Fruit fly (Drosophila melanogaster) whole organism, embryonic: ENCODE data around the gene UQCR-C2.

ENCODE experiments used
- BEAF-32 ChIP-seq: fragments of 200-800 bp; sonication (Bioruptor generic); optimal IDR thresholded peaks from 3 replicates; lab custom pipeline; 2017; ENCODE audit warnings: missing biosample characterization, missing genetic modification characterization, mild to moderate bottlenecking, moderate library complexity, missing genetic modification reagents
- CG10267 ChIP-seq: fragments of 200-800 bp; sonication (Bioruptor generic); optimal IDR thresholded peaks from 2 replicates; lab custom pipeline; 2018; ENCODE audit warnings: missing biosample characterization, mild to moderate bottlenecking, missing genetic modification characterization, moderate library complexity
- CG10979 ChIP-seq: fragments of 200-800 bp; sonication (Bioruptor generic); optimal IDR thresholded peaks from 2 replicates; lab custom pipeline; 2018; ENCODE audit warnings: missing biosample characterization, mild to moderate bottlenecking, missing genetic modification characterization, moderate library complexity
- CG11723 ChIP-seq: fragments of 200-800 bp; sonication (Bioruptor generic); optimal IDR thresholded peaks from 2 replicates; lab custom pipeline; 2017; ENCODE audit warnings: missing biosample characterization, mild to moderate bottlenecking, missing genetic modification characterization
- CG12236 ChIP-seq: fragments of 200-800 bp; sonication (Bioruptor generic); optimal IDR thresholded peaks from 2 replicates; lab custom pipeline; 2016; ENCODE audit warnings: missing biosample characterization, missing genetic modification characterization
- CG13424 ChIP-seq: fragments of 200-800 bp; sonication (Bioruptor generic); optimal IDR thresholded peaks from 2 replicates; lab custom pipeline; 2019; ENCODE audit warnings: missing biosample characterization, mild to moderate bottlenecking, missing genetic modification characterization, moderate library complexity
- CG14710 ChIP-seq: fragments of 200-800 bp; sonication (Bioruptor generic); optimal IDR thresholded peaks from 3 replicates; lab custom pipeline; 2019; ENCODE audit warnings: missing biosample characterization, mild to moderate bottlenecking, missing genetic modification characterization, moderate library complexity
- CG15011 ChIP-seq: fragments of 200-800 bp; sonication (Bioruptor generic); optimal IDR thresholded peaks from 3 replicates; lab custom pipeline; 2018; ENCODE audit warnings: missing biosample characterization, mild to moderate bottlenecking, missing genetic modification characterization
- CG16813 ChIP-seq: fragments of 200-800 bp; sonication (Bioruptor generic); IDR thresholded peaks from 3 replicates; pipeline ENCODE4 v1.3.6; 2022; ENCODE audit warnings: missing biosample characterization, missing genetic modification characterization; ENCODE audit not compliant: partially characterized antibody
- CG16863 ChIP-seq: fragments of 200-800 bp; sonication (Bioruptor generic); optimal IDR thresholded peaks from 3 replicates; lab custom pipeline; 2016; ENCODE audit warnings: missing biosample characterization, missing genetic modification characterization
- CG17568 ChIP-seq: fragments of 200-800 bp; sonication (Bioruptor generic); optimal IDR thresholded peaks from 2 replicates; lab custom pipeline; 2018; ENCODE audit warnings: missing biosample characterization, mild to moderate bottlenecking, missing genetic modification characterization, moderate library complexity
- CG2116 ChIP-seq: fragments of 200-800 bp; sonication (Bioruptor generic); optimal IDR thresholded peaks from 3 replicates; lab custom pipeline; 2018; ENCODE audit warnings: missing biosample characterization, mild to moderate bottlenecking, missing genetic modification characterization
- CG2199 ChIP-seq: fragments of 200-800 bp; sonication (Bioruptor generic); IDR thresholded peaks from 3 replicates; pipeline ENCODE4 v1.3.6; 2022; ENCODE audit warnings: missing biosample characterization, missing genetic modification characterization
- CG32767 ChIP-seq: fragments of 200-800 bp; sonication (Bioruptor generic); IDR thresholded peaks from 2 replicates; pipeline ENCODE4 v1.3.6; 2022; ENCODE audit warnings: missing biosample characterization, missing genetic modification characterization
- CG32772 ChIP-seq: fragments of 200-800 bp; sonication (Bioruptor generic); IDR thresholded peaks from 2 replicates; pipeline ENCODE4 v1.3.6; 2022; ENCODE audit warnings: missing biosample characterization, missing genetic modification characterization
- HmgD ChIP-seq: fragments of 200-800 bp; sonication (Bioruptor generic); optimal IDR thresholded peaks from 3 replicates; lab custom pipeline; 2016; ENCODE audit warnings: missing biosample characterization, missing genetic modification characterization
- Jarid2 ChIP-seq: fragments of 200-800 bp; sonication (Bioruptor generic); optimal IDR thresholded peaks from 3 replicates; lab custom pipeline; 2017; ENCODE audit warnings: mild to moderate bottlenecking, missing biosample characterization, missing genetic modification reagents, missing genetic modification characterization
- Max ChIP-seq: fragments of 200-800 bp; sonication (Bioruptor generic); optimal IDR thresholded peaks from 2 replicates; lab custom pipeline; 2016; ENCODE audit warnings: missing biosample characterization, mild to moderate bottlenecking, missing genetic modification characterization
- Mes4 ChIP-seq: fragments of 200-800 bp; sonication (Bioruptor generic); optimal IDR thresholded peaks from 2 replicates; lab custom pipeline; 2016; ENCODE audit warnings: missing biosample characterization, missing genetic modification characterization
- Myb ChIP-seq: fragments of 200-800 bp; sonication (Bioruptor generic); optimal IDR thresholded peaks from 2 replicates; lab custom pipeline; 2016; ENCODE audit warnings: missing biosample characterization, missing genetic modification characterization
- NC2α ChIP-seq: fragments of 200-800 bp; sonication (Bioruptor generic); optimal IDR thresholded peaks from 2 replicates; lab custom pipeline; 2016; ENCODE audit warnings: missing biosample characterization, missing genetic modification characterization
- Scr ChIP-seq: fragments of 200-800 bp; sonication (Bioruptor generic); IDR thresholded peaks from 2 replicates; pipeline ENCODE4 v1.3.6; 2022; ENCODE audit warnings: missing biosample characterization, missing genetic modification characterization; ENCODE audit not compliant: partially characterized antibody
- Sry-δ ChIP-seq: fragments of 200-800 bp; sonication (Bioruptor generic); optimal IDR thresholded peaks from 2 replicates; lab custom pipeline; 2016; ENCODE audit warnings: missing biosample characterization, missing genetic modification characterization
- Xbp1 ChIP-seq: fragments of 200-800 bp; sonication (Bioruptor generic); optimal IDR thresholded peaks from 3 replicates; lab custom pipeline; 2016; ENCODE audit warnings: missing biosample characterization, mild to moderate bottlenecking, missing genetic modification characterization
- Xrp1 ChIP-seq: fragments of 200-800 bp; sonication (Bioruptor generic); IDR thresholded peaks from 2 replicates; pipeline ENCODE4 v1.3.6; 2022; ENCODE audit warnings: missing biosample characterization, missing genetic modification characterization
- amos ChIP-seq: fragments of 200-800 bp; sonication (Bioruptor generic); IDR thresholded peaks from 2 replicates; pipeline ENCODE4 v1.3.6; 2022; ENCODE audit warnings: missing biosample characterization, missing genetic modification characterization; ENCODE audit not compliant: partially characterized antibody
- ap ChIP-seq: fragments of 200-800 bp; sonication (Bioruptor generic); IDR thresholded peaks from 2 replicates; pipeline ENCODE4 v1.3.6; 2022; ENCODE audit warnings: missing biosample characterization, missing genetic modification characterization
- cwo ChIP-seq: fragments of 200-800 bp; sonication (Bioruptor generic); optimal IDR thresholded peaks from 3 replicates; lab custom pipeline; 2017; ENCODE audit warnings: missing biosample characterization, missing genetic modification characterization, mild to moderate bottlenecking, moderate library complexity, missing genetic modification reagents
- en ChIP-seq: fragments of 200-800 bp; sonication (Bioruptor generic); optimal IDR thresholded peaks from 2 replicates; lab custom pipeline; 2016; ENCODE audit warnings: missing biosample characterization, missing genetic modification characterization
- ind ChIP-seq: fragments of 200-800 bp; sonication (Bioruptor generic); optimal IDR thresholded peaks from 3 replicates; lab custom pipeline; 2016; ENCODE audit warnings: missing biosample characterization, missing genetic modification characterization
- jigr1 ChIP-seq: fragments of 200-800 bp; sonication (Bioruptor generic); IDR thresholded peaks from 3 replicates; pipeline ENCODE4 v1.3.6; 2022; ENCODE audit warnings: missing biosample characterization, missing genetic modification characterization
- kay ChIP-seq: fragments of 200-800 bp; sonication (Bioruptor generic); optimal IDR thresholded peaks from 2 replicates; lab custom pipeline; 2016; ENCODE audit warnings: missing biosample characterization, missing genetic modification characterization
- knrl ChIP-seq: fragments of 200-800 bp; sonication (Bioruptor generic); IDR thresholded peaks from 3 replicates; pipeline ENCODE4 v1.3.6; 2022; ENCODE audit warnings: missing biosample characterization, missing genetic modification characterization; ENCODE audit not compliant: partially characterized antibody
- lbe ChIP-seq: fragments of 200-800 bp; sonication (Bioruptor generic); optimal IDR thresholded peaks from 2 replicates; lab custom pipeline; 2016; ENCODE audit warnings: missing biosample characterization, mild to moderate bottlenecking, missing genetic modification characterization
- mam ChIP-seq: fragments of 200-800 bp; sonication (Bioruptor generic); optimal IDR thresholded peaks from 3 replicates; lab custom pipeline; 2016; ENCODE audit warnings: missing biosample characterization, missing genetic modification characterization
- mld ChIP-seq: fragments of 200-800 bp; sonication (Bioruptor generic); IDR thresholded peaks from 3 replicates; pipeline ENCODE4 v1.3.6; 2022; ENCODE audit warnings: missing biosample characterization, missing genetic modification characterization; ENCODE audit not compliant: partially characterized antibody
- nerfin-1 ChIP-seq: fragments of 200-800 bp; sonication (Bioruptor generic); optimal IDR thresholded peaks from 3 replicates; lab custom pipeline; 2019; ENCODE audit warnings: missing biosample characterization, mild to moderate bottlenecking, missing genetic modification characterization, moderate library complexity
- nom ChIP-seq: fragments of 200-800 bp; sonication (Bioruptor generic); optimal IDR thresholded peaks from 2 replicates; lab custom pipeline; 2017; ENCODE audit warnings: missing biosample characterization, missing genetic modification characterization, mild to moderate bottlenecking, moderate library complexity, missing genetic modification reagents
- p53 ChIP-seq: fragments of 200-800 bp; sonication (Bioruptor generic); optimal IDR thresholded peaks from 2 replicates; lab custom pipeline; 2016; ENCODE audit warnings: missing biosample characterization, missing genetic modification characterization
- phol ChIP-seq: fragments of 200-800 bp; sonication (Bioruptor generic); optimal IDR thresholded peaks from 3 replicates; lab custom pipeline; 2018; ENCODE audit warnings: missing biosample characterization, mild to moderate bottlenecking, missing genetic modification characterization, moderate library complexity
- pita ChIP-seq: fragments of 200-800 bp; sonication (Bioruptor generic); optimal IDR thresholded peaks from 2 replicates; lab custom pipeline; 2017; ENCODE audit warnings: missing biosample characterization, mild to moderate bottlenecking, missing genetic modification characterization
- sens ChIP-seq: fragments of 200-800 bp; sonication (Bioruptor generic); peaks from one replicate; lab custom pipeline; 2016; ENCODE audit warnings: missing biosample characterization, missing genetic modification characterization
- sima ChIP-seq: fragments of 200-800 bp; sonication (Bioruptor generic); optimal IDR thresholded peaks from 2 replicates; lab custom pipeline; 2016; ENCODE audit warnings: missing biosample characterization, missing genetic modification characterization
- slou ChIP-seq: fragments of 200-800 bp; sonication (Bioruptor generic); optimal IDR thresholded peaks from 3 replicates; lab custom pipeline; 2016; ENCODE audit warnings: missing biosample characterization, missing genetic modification characterization
- sna ChIP-seq: fragments of 200-800 bp; sonication (Bioruptor generic); IDR thresholded peaks from 2 replicates; pipeline ENCODE4 v1.3.6; 2022; ENCODE audit warnings: missing biosample characterization, missing genetic modification characterization; ENCODE audit not compliant: partially characterized antibody
- so ChIP-seq: fragments of 200-800 bp; sonication (Bioruptor generic); IDR thresholded peaks from 3 replicates; pipeline ENCODE4 v1.3.6; 2022; ENCODE audit warnings: missing biosample characterization, missing genetic modification characterization
- stwl ChIP-seq: fragments of 200-800 bp; sonication (Bioruptor generic); optimal IDR thresholded peaks from 3 replicates; lab custom pipeline; 2018; ENCODE audit warnings: missing biosample characterization, mild to moderate bottlenecking, missing genetic modification characterization, moderate library complexity
- unc-4 ChIP-seq: fragments of 200-800 bp; sonication (Bioruptor generic); IDR thresholded peaks from 2 replicates; pipeline ENCODE4 v1.3.6; 2022; ENCODE audit warnings: missing biosample characterization, missing genetic modification characterization; ENCODE audit not compliant: partially characterized antibody
- zen ChIP-seq: fragments of 200-800 bp; sonication (Bioruptor generic); optimal IDR thresholded peaks from 3 replicates; lab custom pipeline; 2018; ENCODE audit warnings: missing biosample characterization, mild to moderate bottlenecking, missing genetic modification characterization, moderate library complexity

The UQCR-C2 gene

DNA sequence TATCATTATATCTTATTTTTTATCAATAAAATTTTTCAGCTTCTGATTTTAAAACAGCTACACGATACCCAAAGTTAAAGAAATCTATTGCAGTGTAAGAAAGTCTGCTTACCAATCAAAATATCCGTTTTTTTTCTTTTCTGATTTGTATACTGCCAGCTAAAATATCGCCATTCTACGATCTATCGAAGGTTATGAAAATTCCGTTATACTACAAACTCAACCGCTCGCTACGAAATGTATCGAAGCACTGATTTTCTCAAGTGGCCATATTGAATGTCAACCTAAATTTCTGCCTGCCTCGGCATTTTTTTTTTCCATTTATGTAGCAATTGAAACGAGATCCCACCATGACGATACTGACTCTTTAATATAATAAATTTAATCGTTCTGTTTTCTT lies 3.9 kb upstream of the UQCR-C2 start, which contains the start of gene nxf2 (continued):
- TF ChIP-seq BEAF-32 (peak; percentile 61), mld (GFP tag; lab: Robert Waterston, UW) (0 out of 3 replicates have a peak, but pooled peaks have one; percentile 6), CG2116 (GFP tag; lab: Kevin White, UChicago) (peak; percentile 55), jigr1 (GFP tag; lab: Robert Waterston, UW) (no peak), zen (tag; lab: Kevin White, UChicago) (no peak), Jarid2 (GFP tag; lab: Kevin White, UChicago) (no peak), Myb (GFP tag; lab: Kevin White, UChicago) (peak; percentile 54), CG2199 (GFP tag; lab: Robert Waterston, UW) (0 out of 3 replicates have a peak, but pooled peaks have one; percentile 41), Sry-δ (peak; percentile 40), amos (GFP tag; lab: Robert Waterston, UW) (peak; percentile 65), CG14710 (peak; percentile 12), Scr (GFP tag; lab: Robert Waterston, UW) (peak; percentile 66), CG10267 (tag; lab: Kevin White, UChicago) (peak; percentile 76), slou (no peak), knrl (GFP tag; lab: Robert Waterston, UW) (peak; percentile 57; the same call in 2 of the 3 replicates), Xrp1 (GFP tag; lab: Robert Waterston, UW) (0 out of 2 replicates have a peak, but pooled peaks have one; percentile 25), CG16813 (GFP tag; lab: Robert Waterston, UW) (peak; percentile 55; the same call in 2 of the 3 replicates), unc-4 (GFP tag; lab: Robert Waterston, UW) (peak; percentile 54), stwl (tag; lab: Kevin White, UChicago) (peak; percentile 25), phol (tag; lab: Kevin White, UChicago) (peak; percentile 76), sens (GFP tag; lab: Kevin White, UChicago) (peak; percentile 83), lbe (GFP tag; lab: Kevin White, UChicago) (peak; percentile 10), nerfin-1 (tag; lab: Kevin White, UChicago) (peak; percentile 43)
- TF ChIP-seq, all 482 proteins: peak for 28

DNA sequence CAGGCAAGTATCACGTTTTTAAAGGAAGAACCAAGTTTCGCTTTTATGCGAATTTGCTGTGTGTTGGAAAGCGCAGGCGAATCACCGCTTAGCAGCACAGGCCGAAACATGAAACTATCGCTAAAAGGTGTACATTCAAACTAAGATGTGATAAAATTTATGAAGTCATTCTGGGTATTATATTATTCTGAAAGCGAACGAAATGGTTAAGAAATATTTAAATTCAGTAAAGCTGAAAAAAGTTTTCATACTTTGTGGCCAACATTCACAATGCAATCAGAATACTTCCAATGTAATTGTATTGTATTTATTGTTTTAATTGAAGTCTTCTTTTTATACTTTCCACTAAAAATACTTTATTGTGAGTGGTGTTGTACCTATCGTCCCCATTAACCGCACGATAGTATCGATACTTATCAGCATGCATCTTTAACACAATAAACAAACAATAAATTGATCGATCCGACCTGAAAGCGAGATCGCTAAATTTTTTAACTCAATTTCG lies 2.7 kb upstream of the UQCR-C2 start, which contains the start of gene Smn:
TSS of gene Smn (minus strand) at position 347 of the 505 bp plus-strand sequence.
- peak; percentile 50 for TF ChIP-seq Max (GFP tag; lab: Kevin White, UChicago)
- no peak for TF ChIP-seq p53 (GFP tag; lab: Kevin White, UChicago)
- no peak for TF ChIP-seq CG32772 (GFP tag; lab: Robert Waterston, UW)
- TF ChIP-seq en (GFP tag; lab: Kevin White, UChicago), result peak; percentile 9
- TF ChIP-seq mam (GFP tag; lab: Kevin White, UChicago), result peak; percentile 73
- peak; percentile 42 for TF ChIP-seq ind
- no peak for TF ChIP-seq CG12236 (GFP tag; lab: Kevin White, UChicago)
- TF ChIP-seq CG16863 (GFP tag; lab: Kevin White, UChicago), result peak; percentile 52
- TF ChIP-seq sima (GFP tag; lab: Kevin White, UChicago), result no peak
- peak; percentile 65 for TF ChIP-seq Xbp1 (GFP tag; lab: Kevin White, UChicago)
- peak; percentile 49 for TF ChIP-seq CG13424 (tag; lab: Kevin White, UChicago)
- no peak for TF ChIP-seq CG15011 (GFP tag; lab: Kevin White, UChicago)
- no peak for TF ChIP-seq ap
- TF ChIP-seq Mes4 (GFP tag; lab: Kevin White, UChicago), result no peak
- TF ChIP-seq CG32767 (GFP tag; lab: Robert Waterston, UW), result no peak
- no peak for TF ChIP-seq kay (GFP tag; lab: Kevin White, UChicago)
- peak; percentile 10 for TF ChIP-seq CG11723
- peak; percentile 20 for TF ChIP-seq cwo (GFP tag; lab: Kevin White, UChicago)
- TF ChIP-seq so (GFP tag; lab: Robert Waterston, UW), result no peak; the same call in 2 of the 3 replicates
- TF ChIP-seq pita, result no peak
- peak; percentile 4 for TF ChIP-seq HmgD (GFP tag; lab: Kevin White, UChicago)
- TF ChIP-seq CG10979 (tag; lab: Kevin White, UChicago), result peak; percentile 18
- TF ChIP-seq NC2α (GFP tag; lab: Kevin White, UChicago), result no peak
- peak; percentile 57 for TF ChIP-seq nom (GFP tag; lab: Kevin White, UChicago)
- no peak for TF ChIP-seq CG17568 (GFP tag; lab: Kevin White, UChicago)
- peak; percentile 73 for TF ChIP-seq sna (GFP tag; lab: Robert Waterston, UW)
